Worm (Caenorhabditis elegans): ENCODE measurements around the gene F55C12.2.
A peak's percentile ranks its signal among the peaks of the same experiment; 100 is the strongest.

Gene F55C12.2

DNA sequence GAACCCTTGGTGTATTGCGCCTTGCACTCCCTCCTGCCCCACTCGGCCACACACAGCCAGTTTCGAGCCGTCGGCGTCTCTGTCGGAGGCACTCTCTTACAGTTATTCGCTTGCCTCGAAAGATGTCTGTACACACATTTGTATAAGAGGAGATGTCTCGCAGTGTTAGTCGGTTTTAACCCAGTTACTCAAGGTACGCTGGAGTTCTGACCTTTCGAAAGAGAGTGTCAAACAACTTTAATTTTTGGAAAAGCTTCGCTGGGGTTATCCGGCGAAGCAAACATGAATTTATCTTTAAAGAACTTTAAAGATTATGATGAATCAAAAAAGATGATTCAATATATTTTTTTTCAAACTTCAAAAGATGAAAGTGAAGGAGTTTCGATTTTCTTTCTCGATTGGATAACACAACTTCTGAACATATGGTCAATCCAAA, 31.9 kb upstream of the F55C12.2 start (continued):
- no peak for TF ChIP-seq tag-97 (GFP tag; IDR thresholded peaks at IDR 0.05)
- peak; percentile 92 for TF ChIP-seq lin-29 (GFP tag; IDR thresholded peaks at IDR 0.05)
- TF ChIP-seq dpl-1 (GFP tag; optimal IDR thresholded peaks at IDR 0.05): peak; percentile 87
- TF ChIP-seq mxl-2 (GFP tag; conservative IDR thresholded peaks at IDR 0.05): peak; percentile 86
- TF ChIP-seq spr-3 (GFP tag; optimal IDR thresholded peaks at IDR 0.05): peak; percentile 97
- peak; percentile 98 for TF ChIP-seq madf-9 (GFP tag; conservative IDR thresholded peaks at IDR 0.05)
- peak; percentile 75 for TF ChIP-seq unc-39 (tag; optimal IDR thresholded peaks at IDR 0.05)
- peak; percentile 97 for TF ChIP-seq F49E8.2 (tag; optimal IDR thresholded peaks at IDR 0.05; ENCODE audit: borderline replicate concordance)
- peak; percentile 89; the same call in 1 of the 2 replicates for TF ChIP-seq ceh-44 (GFP tag; IDR thresholded peaks at IDR 0.05)
- TF ChIP-seq nhr-42 (GFP tag; IDR thresholded peaks at IDR 0.05): peak; percentile 97
- peak; percentile 98 for TF ChIP-seq nhr-41 (GFP tag; IDR thresholded peaks at IDR 0.05)
- TF ChIP-seq Y48G9A.11 (GFP tag; IDR thresholded peaks at IDR 0.05): peak; percentile 88
- TF ChIP-seq fos-1 (tag; optimal IDR thresholded peaks at IDR 0.05): peak; percentile 97
- peak; percentile 98 for TF ChIP-seq snpc-4 (tag; optimal IDR thresholded peaks at IDR 0.05)
- TF ChIP-seq nhr-102 (tag; optimal IDR thresholded peaks at IDR 0.05): peak; percentile 98
- peak; percentile 91 for TF ChIP-seq ceh-32 (tag; optimal IDR thresholded peaks at IDR 0.05; ENCODE audit: poor library complexity)
- TF ChIP-seq ZK337.2 (GFP tag; IDR thresholded peaks at IDR 0.05): peak; percentile 78
- peak; percentile 99 for TF ChIP-seq mdt-29 (GFP tag; IDR thresholded peaks at IDR 0.05)
- TF ChIP-seq sdz-12 (GFP tag; optimal IDR thresholded peaks at IDR 0.05): peak; percentile 82
- TF ChIP-seq madf-5 (GFP tag; IDR thresholded peaks at IDR 0.05): peak; percentile 5 to 96; a peak in 3 of 4 replicates
- TF ChIP-seq vab-7 (GFP tag; IDR thresholded peaks at IDR 0.05): peak; percentile 87
- TF ChIP-seq arid-1 (GFP tag; conservative IDR thresholded peaks at IDR 0.05): peak; percentile 96
- peak; percentile 48 for TF ChIP-seq attf-4 (tag; optimal IDR thresholded peaks at IDR 0.05)
- peak; percentile 58 to 72 for TF ChIP-seq ZK546.5 (tag; optimal IDR thresholded peaks at IDR 0.05)
- TF ChIP-seq daf-8 (GFP tag; IDR thresholded peaks at IDR 0.05): 0 out of 2 replicates have a peak, but pooled peaks have one; percentile 20
- peak; percentile 36 for TF ChIP-seq ceh-82 (tag; optimal IDR thresholded peaks at IDR 0.05)
- peak; percentile 99 for TF ChIP-seq ceh-20 (GFP tag; IDR thresholded peaks at IDR 0.05)
- peak; percentile 83 for TF ChIP-seq dmd-8 (GFP tag; IDR thresholded peaks at IDR 0.05)
- TF ChIP-seq nhr-111 (GFP tag; optimal IDR thresholded peaks at IDR 0.05): peak; percentile 89
- TF ChIP-seq mep-1 (tag; optimal IDR thresholded peaks at IDR 0.05): peak; percentile 99
- peak; percentile 100 for TF ChIP-seq hmg-1.1 (GFP tag; IDR thresholded peaks at IDR 0.05)
- TF ChIP-seq nhr-76 (tag; optimal IDR thresholded peaks at IDR 0.05): peak; percentile 77
- TF ChIP-seq nhr-10 (tag; optimal IDR thresholded peaks at IDR 0.05): peak; percentile 93
- peak; percentile 88 for TF ChIP-seq Y5F2A.4 (GFP tag; optimal IDR thresholded peaks at IDR 0.05)
- TF ChIP-seq ama-1 (optimal IDR thresholded peaks at IDR 0.05): peak; percentile 100
- TF ChIP-seq lim-7 (GFP tag; IDR thresholded peaks at IDR 0.05): peak; percentile 76
- TF ChIP-seq hif-1 (tag; optimal IDR thresholded peaks at IDR 0.05): peak; percentile 88 to 94
- TF ChIP-seq lin-13 (GFP tag; optimal IDR thresholded peaks at IDR 0.05): peak; percentile 98
- peak; percentile 98 for TF ChIP-seq nhr-11 (tag; optimal IDR thresholded peaks at IDR 0.05)
- TF ChIP-seq mdl-1 (tag; optimal IDR thresholded peaks at IDR 0.05): peak; percentile 94 to 95
- peak; percentile 97 for TF ChIP-seq spr-1 (tag; optimal IDR thresholded peaks at IDR 0.05)
- peak; percentile 89 for TF ChIP-seq cey-2 (tag; optimal IDR thresholded peaks at IDR 0.05; ENCODE audit: borderline replicate concordance, insufficient read depth)
- peak; percentile 94 for TF ChIP-seq gei-8 (GFP tag; optimal IDR thresholded peaks at IDR 0.05)
- peak; percentile 95 for TF ChIP-seq F10B5.3 (tag; optimal IDR thresholded peaks at IDR 0.05)
- TF ChIP-seq zip-2 (tag; optimal IDR thresholded peaks at IDR 0.05): peak; percentile 91
- TF ChIP-seq lir-3 (tag; optimal IDR thresholded peaks at IDR 0.05): peak; percentile 87
- TF ChIP-seq unc-130 (GFP tag; optimal IDR thresholded peaks at IDR 0.05): peak; percentile 93
- 0 out of 2 replicates have a peak, but pooled peaks have one; percentile 34 for TF ChIP-seq F26F4.8 (GFP tag; conservative IDR thresholded peaks at IDR 0.05)
- peak; percentile 98 for TF ChIP-seq tra-1 (GFP tag; IDR thresholded peaks at IDR 0.05)
- peak; percentile 70 for TF ChIP-seq nhr-237 (tag; optimal IDR thresholded peaks at IDR 0.05)
